Fruit fly (Drosophila melanogaster): Measurements from ENCODE around the gene Sgs7.
A peak's percentile ranks its signal among the peaks of the same experiment; 100 is the strongest.

The Sgs7 gene

dm6 chr3L:11491222-11491873 lies 18.3 kb upstream of the Sgs7 start (continued):
- TF ChIP-seq CG13296 (GFP tag; optimal IDR thresholded peaks at IDR 0.05) (peak; percentile 47), oc (tag; optimal IDR thresholded peaks at IDR 0.05) (peak; percentile 21), CG11504 (tag; optimal IDR thresholded peaks at IDR 0.05) (peak; percentile 72), tin (GFP tag; optimal IDR thresholded peaks at IDR 0.05) (peak; percentile 19), CG9437 (GFP tag; optimal IDR thresholded peaks at IDR 0.05) (peak; percentile 43), dmrt11E (tag; optimal IDR thresholded peaks at IDR 0.05) (peak; percentile 38), CG15514 (GFP tag; optimal IDR thresholded peaks at IDR 0.05) (peak; percentile 50), hbn (GFP tag; IDR thresholded peaks at IDR 0.05; ENCODE audit: partially characterized antibody) (no peak), hkb (optimal IDR thresholded peaks at IDR 0.05) (no peak), hkb (GFP tag; IDR thresholded peaks at IDR 0.05) (peak; percentile 73), CG31365 (tag; optimal IDR thresholded peaks at IDR 0.05) (no peak), gro (GFP tag; optimal IDR thresholded peaks at IDR 0.05) (peak; percentile 77), CG10654 (GFP tag; optimal IDR thresholded peaks at IDR 0.05) (peak; percentile 12), luna (GFP tag; optimal IDR thresholded peaks at IDR 0.05) (peak; percentile 9), ham (GFP tag; IDR thresholded peaks at IDR 0.05) (no peak), CG4707 (GFP tag; optimal IDR thresholded peaks at IDR 0.05) (no peak), HLH4C (GFP tag; IDR thresholded peaks at IDR 0.05; ENCODE audit: partially characterized antibody) (peak; percentile 33; the same call in 1 of the 3 replicates), CG17829 (tag; optimal IDR thresholded peaks at IDR 0.05) (peak; percentile 55), eve (GFP tag; optimal IDR thresholded peaks at IDR 0.05) (no peak), CG15696 (tag; optimal IDR thresholded peaks at IDR 0.05) (peak; percentile 1), CrebB (tag; optimal IDR thresholded peaks at IDR 0.05) (peak; percentile 27), bab2 (GFP tag; optimal IDR thresholded peaks at IDR 0.05) (peak; percentile 63), HLH3B (GFP tag; IDR thresholded peaks at IDR 0.05) (peak; percentile 71), CG32532 (GFP tag; IDR thresholded peaks at IDR 0.05) (peak; percentile 81), CG4730 (GFP tag; IDR thresholded peaks at IDR 0.05) (peak; percentile 58), YL-1 (GFP tag; optimal IDR thresholded peaks at IDR 0.05) (no peak), Neu2 (GFP tag; optimal IDR thresholded peaks at IDR 0.05; ENCODE audit: borderline replicate concordance) (no peak), corto (GFP tag; optimal IDR thresholded peaks at IDR 0.05) (peak; percentile 52), sens (GFP tag) (peak; percentile 89), CG9817 (tag; optimal IDR thresholded peaks at IDR 0.05) (peak; percentile 60), D (optimal IDR thresholded peaks at IDR 0.05) (peak; percentile 50), D (GFP tag; optimal IDR thresholded peaks at IDR 0.05) (no peak), CG14710 (tag; optimal IDR thresholded peaks at IDR 0.05) (peak; percentile 34), Blimp-1 (GFP tag; optimal IDR thresholded peaks at IDR 0.05) (peak; percentile 60), CG6683 (GFP tag; optimal IDR thresholded peaks at IDR 0.05) (no peak), esg (GFP tag; conservative IDR thresholded peaks at IDR 0.05) (peak; percentile 64), Jarid2 (GFP tag; optimal IDR thresholded peaks at IDR 0.05) (no peak), CG15269 (tag; optimal IDR thresholded peaks at IDR 0.05) (peak; percentile 79), Rx (GFP tag; IDR thresholded peaks at IDR 0.05) (peak; percentile 44; the same call in 1 of the 2 replicates), cg (GFP tag; optimal IDR thresholded peaks at IDR 0.05) (no peak), Sox102F (GFP tag; optimal IDR thresholded peaks at IDR 0.05) (peak; percentile 67), H15 (GFP tag; IDR thresholded peaks at IDR 0.05) (peak; percentile 68; the same call in 2 of the 3 replicates), CG12659 (GFP tag; optimal IDR thresholded peaks at IDR 0.05) (peak; percentile 64), CG2120 (GFP tag; optimal IDR thresholded peaks at IDR 0.05) (peak; percentile 85), CG12299 (tag; optimal IDR thresholded peaks at IDR 0.05) (peak; percentile 9), dm (GFP tag; optimal IDR thresholded peaks at IDR 0.05) (no peak), slp2 (GFP tag; optimal IDR thresholded peaks at IDR 0.05) (peak; percentile 44), H2.0 (GFP tag; IDR thresholded peaks at IDR 0.05) (peak; percentile 58; the same call in 1 of the 2 replicates), so (GFP tag; IDR thresholded peaks at IDR 0.05) (peak; percentile 67; the same call in 2 of the 3 replicates), CG10462 (GFP tag; optimal IDR thresholded peaks at IDR 0.05) (no peak)
